Worm (Caenorhabditis elegans) whole organism, L1 larva: ENCODE measurements around the gene bud-13.

ENCODE experiments used
- ceh-63 ChIP-seq: fragments of 200-800 bp; sonication (Bioruptor generic); optimal IDR thresholded peaks from 2 replicates; lab custom pipeline; 2018; ENCODE audit warnings: mild to moderate bottlenecking, missing genetic modification characterization, missing compliant biosample characterization
- efl-1 ChIP-seq, 4 experiments: fragments of 150-350 bp; optimal IDR thresholded peaks in 3 of 4; peaks in 1 of 4; 1 replicate in 1 of 4; 2 replicates in 3 of 4; lab custom pipeline; 2014; ENCODE audit warnings: missing biosample characterization in 2 of 4, missing genetic modification characterization in 2 of 4, missing genetic modification reagents in 2 of 4
- elt-2 ChIP-seq: sonication (generic microtip); optimal IDR thresholded peaks from 2 replicates; lab custom pipeline; 2016; ENCODE audit warnings: missing genetic modification characterization, mild to moderate bottlenecking, inconsistent platforms, missing compliant biosample characterization, missing genetic modification reagents
- isw-1 ChIP-seq: fragments of 200-800 bp; sonication (Bioruptor generic); IDR thresholded peaks from 2 replicates; pipeline ENCODE4 v1.3.6; 2022; ENCODE audit warnings: missing genetic modification characterization, missing compliant biosample characterization
- lir-3 ChIP-seq: sonication (generic microtip); optimal IDR thresholded peaks from 2 replicates; lab custom pipeline; 2016; ENCODE audit warnings: mild to moderate bottlenecking, missing genetic modification characterization, moderate library complexity, missing compliant biosample characterization; ENCODE audit not compliant: poor library complexity
- nhr-11 ChIP-seq: fragments of 150-350 bp; optimal IDR thresholded peaks from 2 replicates; lab custom pipeline; 2014; ENCODE audit warnings: missing biosample characterization, missing genetic modification characterization
- nhr-28 ChIP-seq: fragments of 150-350 bp; optimal IDR thresholded peaks from 2 replicates; lab custom pipeline; 2014; ENCODE audit warnings: missing biosample characterization, missing genetic modification characterization
- unc-98 ChIP-seq: fragments of 200-800 bp; sonication (Bioruptor generic); IDR thresholded peaks from 2 replicates; pipeline ENCODE4 v1.3.6; 2022; ENCODE audit warnings: missing genetic modification characterization, missing compliant biosample characterization
- ztf-4 ChIP-seq: fragments of 150-350 bp; optimal IDR thresholded peaks from 2 replicates; lab custom pipeline; 2014; ENCODE audit warnings: missing biosample characterization, missing genetic modification characterization

- TF ChIP-seq efl-1 (optimal IDR thresholded peaks at IDR 0.05; lab: Kevin White, UChicago) (no peak), efl-1 (GFP tag; optimal IDR thresholded peaks at IDR 0.05 in 1 of 2; lab: Kevin White, UChicago) (peak in 1 of 2 experiments; percentile 55), unc-98 (GFP tag; lab: Robert Waterston, UW) (no peak), isw-1 (GFP tag; lab: Robert Waterston, UW) (no peak), ceh-63 (GFP tag; lab: Kevin White, UChicago) (no peak), elt-2 (tag; lab: Kevin White, UChicago) (no peak), ztf-4 (tag; lab: Kevin White, UChicago) (no peak), lir-3 (tag; lab: Kevin White, UChicago) (no peak), nhr-11 (tag; lab: Kevin White, UChicago) (no peak), nhr-28 (tag; lab: Kevin White, UChicago) (no peak)
Measured at ce11 chrIII:8973163-8973562, 5.6 kb upstream of the bud-13 start.
